Worm (Caenorhabditis elegans) whole organism, L2 larva: Measurements from ENCODE around the gene T03G11.9.

Source experiments
- C34F6.9 ChIP-seq: fragments of 150-350 bp; optimal IDR thresholded peaks from 2 replicates; lab custom pipeline; 2014; ENCODE audit warnings: missing biosample characterization, missing genetic modification characterization
- F13H6.1 ChIP-seq: sonication (generic microtip); optimal IDR thresholded peaks from 2 replicates; lab custom pipeline; 2016; ENCODE audit warnings: missing genetic modification characterization, missing compliant biosample characterization
- R02D3.7 ChIP-seq: fragments of 150-350 bp; optimal IDR thresholded peaks from 2 replicates; lab custom pipeline; 2014; ENCODE audit warnings: missing biosample characterization, missing genetic modification characterization
- Y55F3AM.14 ChIP-seq: fragments of 200-800 bp; sonication (Bioruptor generic); optimal IDR thresholded peaks from 2 replicates; lab custom pipeline; 2018; ENCODE audit warnings: mild to moderate bottlenecking, missing genetic modification characterization, missing compliant biosample characterization
- ZK546.5 ChIP-seq: sonication (generic microtip); optimal IDR thresholded peaks from 2 replicates; lab custom pipeline; 2017; ENCODE audit warnings: missing biosample characterization, missing genetic modification characterization
- alr-1 ChIP-seq: fragments of 150-350 bp; optimal IDR thresholded peaks from 2 replicates; lab custom pipeline; 2014; ENCODE audit warnings: missing biosample characterization, missing genetic modification characterization
- aly-2 ChIP-seq: fragments of 150-350 bp; optimal IDR thresholded peaks from 2 replicates; lab custom pipeline; 2014; ENCODE audit warnings: missing biosample characterization, missing genetic modification characterization
- ama-1 ChIP-seq: fragments of 150-350 bp; optimal IDR thresholded peaks from 2 replicates; lab custom pipeline; 2018; ENCODE audit warnings: inconsistent platforms
- blmp-1 ChIP-seq: sonication (generic microtip); optimal IDR thresholded peaks from 2 replicates; lab custom pipeline; 2017; ENCODE audit warnings: missing genetic modification characterization, mild to moderate bottlenecking, missing compliant biosample characterization, antibody characterized with exemption, moderate library complexity; ENCODE audit not compliant: insufficient read depth
- ceh-16 ChIP-seq: fragments of 150-350 bp; optimal IDR thresholded peaks from 2 replicates; lab custom pipeline; 2014; ENCODE audit warnings: missing biosample characterization, missing genetic modification characterization
- ceh-82 ChIP-seq: fragments of 150-350 bp; optimal IDR thresholded peaks from 2 replicates; lab custom pipeline; 2014; ENCODE audit warnings: missing biosample characterization, missing genetic modification characterization
- crh-2 ChIP-seq: sonication (generic microtip); optimal IDR thresholded peaks from 2 replicates; lab custom pipeline; 2017; ENCODE audit warnings: missing biosample characterization, missing genetic modification characterization
- dmd-4 ChIP-seq: sonication (generic microtip); optimal IDR thresholded peaks from 2 replicates; lab custom pipeline; 2017; ENCODE audit warnings: missing biosample characterization, missing genetic modification characterization
- egl-27 ChIP-seq: sonication (generic microtip); optimal IDR thresholded peaks from 3 replicates; lab custom pipeline; 2017; ENCODE audit warnings: missing biosample characterization, missing genetic modification reagents, missing genetic modification characterization
- elt-1 ChIP-seq: fragments of 150-350 bp; optimal IDR thresholded peaks from 2 replicates; lab custom pipeline; 2014; ENCODE audit warnings: missing biosample characterization, missing genetic modification characterization
- elt-3 ChIP-seq: sonication (generic microtip); optimal IDR thresholded peaks from 2 replicates; lab custom pipeline; 2017; ENCODE audit warnings: missing biosample characterization, missing genetic modification characterization
- fos-1 ChIP-seq: fragments of 150-350 bp; optimal IDR thresholded peaks from 2 replicates; lab custom pipeline; 2014; ENCODE audit warnings: missing biosample characterization, missing genetic modification characterization
- gmeb-1 ChIP-seq: fragments of 150-350 bp; optimal IDR thresholded peaks from 2 replicates; lab custom pipeline; 2014; ENCODE audit warnings: missing biosample characterization, missing genetic modification characterization
- lin-11 ChIP-seq: fragments of 150-350 bp; sonication (generic microtip); optimal IDR thresholded peaks from 2 replicates; lab custom pipeline; 2014; ENCODE audit warnings: missing biosample characterization, missing genetic modification characterization, inconsistent platforms, mixed read lengths
- lin-13 ChIP-seq: fragments of 150-350 bp; optimal IDR thresholded peaks from 2 replicates; lab custom pipeline; 2014; ENCODE audit warnings: missing biosample characterization, missing genetic modification reagents, missing genetic modification characterization
- lin-39 ChIP-seq: fragments of 150-350 bp; optimal IDR thresholded peaks from 2 replicates; lab custom pipeline; 2014; ENCODE audit warnings: missing biosample characterization, missing genetic modification reagents, missing genetic modification characterization
- lsy-2 ChIP-seq, 2 experiments: fragments of 150-350 bp in 1 of 2; sonication (generic microtip) in 1 of 2; optimal IDR thresholded peaks; 2 replicates each; lab custom pipeline; 2014 to 2017; ENCODE audit warnings: missing biosample characterization in 2 of 2, missing genetic modification characterization in 2 of 2
- mab-5 ChIP-seq: fragments of 150-350 bp; optimal IDR thresholded peaks from 2 replicates; lab custom pipeline; 2014; ENCODE audit warnings: missing biosample characterization, missing genetic modification characterization
- mbf-1 ChIP-seq: sonication (generic microtip); optimal IDR thresholded peaks from 2 replicates; lab custom pipeline; 2017; ENCODE audit warnings: missing biosample characterization, missing genetic modification characterization
- mdl-1 ChIP-seq, 2 experiments: fragments of 150-350 bp in 1 of 2; sonication (generic microtip) in 1 of 2; optimal IDR thresholded peaks; 2 replicates each; lab custom pipeline; 2017; ENCODE audit warnings: missing biosample characterization in 2 of 2, missing genetic modification characterization in 2 of 2
- nhr-10 ChIP-seq: sonication (generic microtip); optimal IDR thresholded peaks from 2 replicates; lab custom pipeline; 2017; ENCODE audit warnings: missing biosample characterization, missing genetic modification characterization
- nhr-11 ChIP-seq: fragments of 150-350 bp; optimal IDR thresholded peaks from 2 replicates; lab custom pipeline; 2014; ENCODE audit warnings: missing biosample characterization, missing genetic modification characterization
- nhr-12 ChIP-seq: fragments of 150-350 bp; optimal IDR thresholded peaks from 2 replicates; lab custom pipeline; 2014; ENCODE audit warnings: missing biosample characterization, missing genetic modification characterization
- nhr-129 ChIP-seq: fragments of 150-350 bp; optimal IDR thresholded peaks from 2 replicates; lab custom pipeline; 2014; ENCODE audit warnings: missing biosample characterization, missing genetic modification characterization
- nhr-21 ChIP-seq: fragments of 150-350 bp; optimal IDR thresholded peaks from 2 replicates; lab custom pipeline; 2014; ENCODE audit warnings: missing biosample characterization, missing genetic modification characterization
- nhr-23 ChIP-seq: fragments of 150-350 bp; optimal IDR thresholded peaks from 2 replicates; lab custom pipeline; 2014; ENCODE audit warnings: missing biosample characterization, missing genetic modification reagents, missing genetic modification characterization
- nhr-237 ChIP-seq: fragments of 150-350 bp; optimal IDR thresholded peaks from 2 replicates; lab custom pipeline; 2014; ENCODE audit warnings: missing biosample characterization, missing genetic modification characterization
- nhr-25 ChIP-seq: fragments of 150-350 bp; sonication (generic microtip); optimal IDR thresholded peaks from 3 replicates; lab custom pipeline; 2014; ENCODE audit warnings: missing biosample characterization, missing genetic modification characterization
- nhr-6 ChIP-seq: fragments of 150-350 bp; optimal IDR thresholded peaks from 2 replicates; lab custom pipeline; 2014; ENCODE audit warnings: missing biosample characterization, missing genetic modification characterization
- nhr-77 ChIP-seq: fragments of 150-350 bp; optimal IDR thresholded peaks from 2 replicates; lab custom pipeline; 2014; ENCODE audit warnings: missing biosample characterization, missing genetic modification characterization
- peb-1 ChIP-seq: fragments of 150-350 bp; optimal IDR thresholded peaks from 2 replicates; lab custom pipeline; 2014; ENCODE audit warnings: missing biosample characterization, missing genetic modification characterization
- sem-4 ChIP-seq: fragments of 150-350 bp; optimal IDR thresholded peaks from 2 replicates; lab custom pipeline; 2014; ENCODE audit warnings: missing biosample characterization, missing genetic modification reagents, missing genetic modification characterization
- skn-1 ChIP-seq: sonication (generic microtip); optimal IDR thresholded peaks from 2 replicates; lab custom pipeline; 2017; ENCODE audit warnings: missing biosample characterization, missing genetic modification characterization
- sma-3 ChIP-seq: sonication (generic microtip); optimal IDR thresholded peaks from 2 replicates; lab custom pipeline; 2016; ENCODE audit warnings: missing genetic modification reagents, missing genetic modification characterization, missing compliant biosample characterization
- sma-9 ChIP-seq, 2 experiments: fragments of 150-350 bp in 1 of 2; sonication (generic microtip) in 1 of 2; optimal IDR thresholded peaks; 2 replicates each; lab custom pipeline; 2014 to 2016; ENCODE audit warnings: missing genetic modification characterization in 2 of 2, mild to moderate bottlenecking in 1 of 2, missing biosample characterization in 1 of 2, missing compliant biosample characterization in 1 of 2, missing genetic modification reagents in 1 of 2, moderate library complexity in 1 of 2
- snpc-4 ChIP-seq: fragments of 150-350 bp; optimal IDR thresholded peaks from 2 replicates; lab custom pipeline; 2014; ENCODE audit warnings: missing biosample characterization, missing genetic modification characterization
- unc-39 ChIP-seq: fragments of 150-350 bp; optimal IDR thresholded peaks from 2 replicates; lab custom pipeline; 2014; ENCODE audit warnings: missing biosample characterization, missing genetic modification characterization
- unc-55 ChIP-seq: fragments of 150-350 bp; sonication (generic microtip); optimal IDR thresholded peaks from 3 replicates; lab custom pipeline; 2014; ENCODE audit warnings: missing biosample characterization, missing genetic modification reagents, missing genetic modification characterization
- unc-62 ChIP-seq: fragments of 150-350 bp; optimal IDR thresholded peaks from 2 replicates; lab custom pipeline; 2014; ENCODE audit warnings: missing biosample characterization, missing genetic modification reagents, missing genetic modification characterization
- zag-1 ChIP-seq: fragments of 150-350 bp; optimal IDR thresholded peaks from 2 replicates; lab custom pipeline; 2014; ENCODE audit warnings: missing biosample characterization, missing genetic modification characterization
- ztf-1 ChIP-seq: fragments of 200-800 bp; sonication (Bioruptor generic); conservative IDR thresholded peaks from 2 replicates; pipeline ENCODE4 v1.3.6; 2022; ENCODE audit warnings: missing genetic modification characterization, missing compliant biosample characterization
- ztf-11 ChIP-seq: sonication (generic microtip); optimal IDR thresholded peaks from 2 replicates; lab custom pipeline; 2017; ENCODE audit warnings: missing biosample characterization, missing genetic modification characterization
- ztf-4 ChIP-seq: fragments of 150-350 bp; optimal IDR thresholded peaks from 2 replicates; lab custom pipeline; 2014; ENCODE audit warnings: missing biosample characterization, missing genetic modification characterization

Gene T03G11.9

ce11 chrX:5209429-5209828 is 25.4 kb downstream of the T03G11.9 start:
- no peak for TF ChIP-seq nhr-129 (tag; lab: Kevin White, UChicago)
- TF ChIP-seq lsy-2 (tag; optimal IDR thresholded peaks at IDR 0.05; lab: Kevin White, UChicago): peak in 1 of 2 experiments; percentile 38
- TF ChIP-seq lin-11 (tag; lab: Kevin White, UChicago): no peak
- peak; percentile 25 for TF ChIP-seq C34F6.9 (tag; lab: Kevin White, UChicago)
- peak; percentile 59 for TF ChIP-seq F13H6.1 (tag; lab: Kevin White, UChicago)
- TF ChIP-seq, all 48 proteins: peak for 3

DNA sequence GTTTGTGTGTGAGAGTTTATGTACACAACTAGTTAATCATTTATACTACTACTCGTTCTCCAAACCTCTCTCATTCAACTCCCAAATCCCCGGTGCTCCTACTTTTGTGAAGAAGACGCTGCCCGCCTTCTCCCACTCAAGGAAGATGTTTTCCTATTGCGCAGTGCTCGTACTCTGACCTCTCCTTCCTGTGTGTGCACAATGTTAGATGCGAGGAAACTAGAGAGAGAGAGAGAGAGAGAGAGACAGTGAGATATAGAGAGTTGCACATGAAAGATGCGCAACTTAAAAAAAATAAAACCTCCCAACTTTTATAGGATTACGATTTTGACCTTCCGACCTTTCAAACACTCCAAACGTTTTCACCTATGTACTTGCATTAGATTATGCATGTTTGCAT is 26.5 kb downstream of the T03G11.9 start:
- TF ChIP-seq elt-1 (no peak), R02D3.7 (no peak), nhr-10 (no peak), snpc-4 (tag; lab: Kevin White, UChicago) (no peak), nhr-12 (no peak), aly-2 (no peak), Y55F3AM.14 (GFP tag; lab: Kevin White, UChicago) (no peak), ztf-4 (tag; lab: Kevin White, UChicago) (peak; percentile 10), unc-39 (no peak), mbf-1 (tag; lab: Kevin White, UChicago) (no peak), F13H6.1 (tag; lab: Kevin White, UChicago) (peak; percentile 72), nhr-23 (tag; lab: Kevin White, UChicago) (no peak), mdl-1 (tag; optimal IDR thresholded peaks at IDR 0.05; lab: Kevin White, UChicago) (no peak), egl-27 (tag; lab: Kevin White, UChicago) (no peak), mab-5 (no peak), alr-1 (tag; lab: Kevin White, UChicago) (no peak), lsy-2 (tag; optimal IDR thresholded peaks at IDR 0.05; lab: Kevin White, UChicago) (peak in 1 of 2 experiments; percentile 39), ZK546.5 (no peak), sem-4 (tag; lab: Kevin White, UChicago) (no peak), C34F6.9 (tag; lab: Kevin White, UChicago) (peak; percentile 22), nhr-237 (tag; lab: Kevin White, UChicago) (no peak), ztf-11 (tag; lab: Kevin White, UChicago) (no peak), peb-1 (no peak), fos-1 (tag; lab: Kevin White, UChicago) (no peak), ztf-1 (GFP tag; lab: Robert Waterston, UW) (no peak), skn-1 (tag; lab: Kevin White, UChicago) (no peak), nhr-129 (tag; lab: Kevin White, UChicago) (peak; percentile 84), ama-1 (lab: Kevin White, UChicago) (no peak), nhr-11 (no peak), crh-2 (tag; lab: Kevin White, UChicago) (peak; percentile 31), zag-1 (no peak), nhr-21 (tag; lab: Kevin White, UChicago) (no peak), lin-39 (tag; lab: Kevin White, UChicago) (no peak), sma-3 (GFP tag; lab: Kevin White, UChicago) (no peak), sma-9 (GFP tag; optimal IDR thresholded peaks at IDR 0.05; lab: Kevin White, UChicago) (peak; percentile 74), sma-9 (tag; optimal IDR thresholded peaks at IDR 0.05; lab: Kevin White, UChicago) (no peak), nhr-6 (no peak), dmd-4 (tag; lab: Kevin White, UChicago) (no peak), ceh-82 (no peak), nhr-25 (no peak), unc-62 (GFP tag; lab: Kevin White, UChicago) (no peak), lin-11 (tag; lab: Kevin White, UChicago) (no peak), elt-3 (tag; lab: Kevin White, UChicago) (no peak), gmeb-1 (tag; lab: Kevin White, UChicago) (no peak), blmp-1 (tag; lab: Kevin White, UChicago) (no peak), ceh-16 (tag; lab: Kevin White, UChicago) (no peak), unc-55 (GFP tag; lab: Kevin White, UChicago) (peak; percentile 30), nhr-77 (tag; lab: Kevin White, UChicago) (no peak), lin-13 (GFP tag; lab: Kevin White, UChicago) (no peak)
- TF ChIP-seq, all 48 proteins: peak for 8
